Fruit fly (Drosophila melanogaster) whole organism, embryonic: ENCODE measurements around the gene Vti1a.
A peak's percentile ranks its signal among the peaks of the same experiment; 100 is the strongest.

Experiments
- CG10979 ChIP-seq: fragments of 200-800 bp; sonication (Bioruptor generic); optimal IDR thresholded peaks from 2 replicates; lab custom pipeline; 2018; ENCODE audit warnings: missing biosample characterization, mild to moderate bottlenecking, missing genetic modification characterization, moderate library complexity
- CG11247 ChIP-seq: fragments of 200-800 bp; sonication (Bioruptor generic); IDR thresholded peaks from 2 replicates; pipeline ENCODE4 v1.3.6; 2022; ENCODE audit warnings: missing biosample characterization, missing genetic modification characterization
- CG11560 ChIP-seq: fragments of 200-800 bp; sonication (Bioruptor generic); IDR thresholded peaks from 3 replicates; pipeline ENCODE4 v1.3.6; 2022; ENCODE audit warnings: missing biosample characterization, missing genetic modification characterization
- CG12659 ChIP-seq: fragments of 200-800 bp; sonication (Bioruptor generic); optimal IDR thresholded peaks from 3 replicates; lab custom pipeline; 2017; ENCODE audit warnings: mild to moderate bottlenecking, missing biosample characterization, missing genetic modification reagents, missing genetic modification characterization
- CG13424 ChIP-seq: fragments of 200-800 bp; sonication (Bioruptor generic); optimal IDR thresholded peaks from 2 replicates; lab custom pipeline; 2019; ENCODE audit warnings: missing biosample characterization, mild to moderate bottlenecking, missing genetic modification characterization, moderate library complexity
- CG15011 ChIP-seq: fragments of 200-800 bp; sonication (Bioruptor generic); optimal IDR thresholded peaks from 3 replicates; lab custom pipeline; 2018; ENCODE audit warnings: missing biosample characterization, mild to moderate bottlenecking, missing genetic modification characterization
- CG15601 ChIP-seq: fragments of 200-800 bp; sonication (Bioruptor generic); optimal IDR thresholded peaks from 3 replicates; lab custom pipeline; 2019; ENCODE audit warnings: missing biosample characterization, mild to moderate bottlenecking, missing genetic modification characterization, moderate library complexity
- CG15696 ChIP-seq: fragments of 200-800 bp; sonication (Bioruptor generic); optimal IDR thresholded peaks from 2 replicates; lab custom pipeline; 2019; ENCODE audit warnings: missing biosample characterization, mild to moderate bottlenecking, missing genetic modification characterization, moderate library complexity
- CG16815 ChIP-seq: fragments of 200-800 bp; sonication (Bioruptor generic); optimal IDR thresholded peaks from 3 replicates; lab custom pipeline; 2017; ENCODE audit warnings: missing biosample characterization, mild to moderate bottlenecking, missing genetic modification characterization
- CG17361 ChIP-seq: fragments of 200-800 bp; sonication (Bioruptor generic); IDR thresholded peaks from 3 replicates; pipeline ENCODE4 v1.3.6; 2022; ENCODE audit warnings: missing biosample characterization, missing genetic modification characterization
- CG17802 ChIP-seq: fragments of 200-800 bp; sonication (Bioruptor generic); optimal IDR thresholded peaks from 2 replicates; lab custom pipeline; 2018; ENCODE audit warnings: missing biosample characterization, mild to moderate bottlenecking, missing genetic modification characterization, moderate library complexity
- CG17912 ChIP-seq: fragments of 200-800 bp; sonication (Bioruptor generic); optimal IDR thresholded peaks from 2 replicates; lab custom pipeline; 2018; ENCODE audit warnings: missing biosample characterization, mild to moderate bottlenecking, missing genetic modification characterization
- CG18262 ChIP-seq: fragments of 200-800 bp; optimal IDR thresholded peaks from 3 replicates; lab custom pipeline; 2019; ENCODE audit warnings: missing biosample characterization, mild to moderate bottlenecking, missing genetic modification characterization, moderate library complexity
- CG18476 ChIP-seq: fragments of 200-800 bp; sonication (Bioruptor generic); optimal IDR thresholded peaks from 2 replicates; lab custom pipeline; 2016; ENCODE audit warnings: missing biosample characterization, mild to moderate bottlenecking, missing genetic modification characterization
- CG18599 ChIP-seq: fragments of 200-800 bp; sonication (Bioruptor generic); optimal IDR thresholded peaks from 3 replicates; lab custom pipeline; 2017; ENCODE audit warnings: missing biosample characterization, missing genetic modification characterization, mild to moderate bottlenecking, moderate library complexity, missing genetic modification reagents
- CG32767 ChIP-seq: fragments of 200-800 bp; sonication (Bioruptor generic); IDR thresholded peaks from 2 replicates; pipeline ENCODE4 v1.3.6; 2022; ENCODE audit warnings: missing biosample characterization, missing genetic modification characterization
- CG33213 ChIP-seq: fragments of 200-800 bp; sonication (Bioruptor generic); optimal IDR thresholded peaks from 3 replicates; lab custom pipeline; 2016; ENCODE audit warnings: missing biosample characterization, missing genetic modification characterization
- CG3838 ChIP-seq: fragments of 200-800 bp; sonication (Bioruptor generic); optimal IDR thresholded peaks from 3 replicates; lab custom pipeline; 2016; ENCODE audit warnings: missing biosample characterization, missing genetic modification characterization
- CG42726 ChIP-seq: fragments of 200-800 bp; sonication (Bioruptor generic); IDR thresholded peaks from 2 replicates; pipeline ENCODE4 v1.3.6; 2022; ENCODE audit warnings: missing biosample characterization, missing genetic modification characterization; ENCODE audit not compliant: partially characterized antibody
- CG4282 ChIP-seq: fragments of 200-800 bp; sonication (Bioruptor generic); optimal IDR thresholded peaks from 2 replicates; lab custom pipeline; 2016; ENCODE audit warnings: missing biosample characterization, missing genetic modification characterization
- CG4730 ChIP-seq: fragments of 200-800 bp; sonication (Bioruptor generic); IDR thresholded peaks from 2 replicates; pipeline ENCODE4 v1.3.6; 2022; ENCODE audit warnings: missing biosample characterization, missing genetic modification characterization
- CG6683 ChIP-seq: fragments of 200-800 bp; sonication (Bioruptor generic); optimal IDR thresholded peaks from 2 replicates; lab custom pipeline; 2017; ENCODE audit warnings: missing biosample characterization, mild to moderate bottlenecking, missing genetic modification characterization, missing genetic modification reagents
- CG7271 ChIP-seq: fragments of 200-800 bp; sonication (Bioruptor generic); optimal IDR thresholded peaks from 2 replicates; lab custom pipeline; 2018; ENCODE audit warnings: missing biosample characterization, mild to moderate bottlenecking, missing genetic modification characterization, moderate library complexity
- CTCF ChIP-seq: fragments of 200-800 bp; sonication (Bioruptor generic); optimal IDR thresholded peaks from 2 replicates; lab custom pipeline; 2017; ENCODE audit warnings: missing biosample characterization, mild to moderate bottlenecking, missing genetic modification characterization, moderate library complexity
- D19B ChIP-seq: fragments of 200-800 bp; sonication (Bioruptor generic); optimal IDR thresholded peaks from 2 replicates; lab custom pipeline; 2017; ENCODE audit warnings: missing biosample characterization, mild to moderate bottlenecking, missing genetic modification characterization
- Deaf1 ChIP-seq: fragments of 200-800 bp; optimal IDR thresholded peaks from 3 replicates; lab custom pipeline; 2019; ENCODE audit warnings: missing biosample characterization, mild to moderate bottlenecking, missing genetic modification characterization, moderate library complexity
- Dfd ChIP-seq, 2 experiments: fragments of >200 bp; optimal IDR thresholded peaks; 2 replicates each; lab custom pipeline; 2017; ENCODE audit warnings: missing biosample characterization in 2 of 2, missing genetic modification characterization in 2 of 2
- Dll ChIP-seq: fragments of 200-800 bp; sonication (Bioruptor generic); IDR thresholded peaks from 4 replicates; pipeline ENCODE4 v1.3.6; 2022; ENCODE audit warnings: missing biosample characterization, missing genetic modification characterization; ENCODE audit not compliant: partially characterized antibody
- Drgx ChIP-seq: fragments of 200-800 bp; sonication (Bioruptor generic); IDR thresholded peaks from 2 replicates; pipeline ENCODE4 v1.3.6; 2022; ENCODE audit warnings: missing biosample characterization, missing genetic modification characterization
- GATAe ChIP-seq: fragments of 200-800 bp; sonication (Bioruptor generic); conservative IDR thresholded peaks from 2 replicates; pipeline ENCODE4 v1.3.6; 2022; ENCODE audit warnings: missing biosample characterization, missing genetic modification characterization
- H2.0 ChIP-seq: fragments of 200-800 bp; sonication (Bioruptor generic); IDR thresholded peaks from 2 replicates; pipeline ENCODE4 v1.3.6; 2022; ENCODE audit warnings: missing biosample characterization, missing genetic modification characterization
- HLHmδ ChIP-seq: fragments of 200-800 bp; sonication (Bioruptor generic); optimal IDR thresholded peaks from 2 replicates; lab custom pipeline; 2018; ENCODE audit warnings: missing biosample characterization, mild to moderate bottlenecking, missing genetic modification characterization, moderate library complexity
- Hsf ChIP-seq: fragments of 200-800 bp; sonication (Bioruptor generic); optimal IDR thresholded peaks from 3 replicates; lab custom pipeline; 2016; ENCODE audit warnings: missing biosample characterization, missing genetic modification characterization
- Max ChIP-seq: fragments of 200-800 bp; sonication (Bioruptor generic); optimal IDR thresholded peaks from 2 replicates; lab custom pipeline; 2016; ENCODE audit warnings: missing biosample characterization, mild to moderate bottlenecking, missing genetic modification characterization
- NFAT ChIP-seq: fragments of 200-800 bp; sonication (Bioruptor generic); IDR thresholded peaks from 2 replicates; pipeline ENCODE4 v1.3.6; 2022; ENCODE audit warnings: missing biosample characterization, missing genetic modification characterization
- Oaz ChIP-seq: fragments of 200-800 bp; sonication (Bioruptor generic); IDR thresholded peaks from 2 replicates; pipeline ENCODE4 v1.3.6; 2022; ENCODE audit warnings: missing biosample characterization, missing genetic modification characterization
- Poxn ChIP-seq: fragments of 200-800 bp; sonication (Bioruptor generic); IDR thresholded peaks from 2 replicates; pipeline ENCODE4 v1.3.6; 2022; ENCODE audit warnings: missing biosample characterization, missing genetic modification characterization
- Ptx1 ChIP-seq: fragments of 200-800 bp; sonication (Bioruptor generic); IDR thresholded peaks from 2 replicates; pipeline ENCODE4 v1.3.6; 2022; ENCODE audit warnings: missing biosample characterization, missing genetic modification characterization
- cas ChIP-seq: fragments of 200-800 bp; sonication (Bioruptor generic); IDR thresholded peaks from 2 replicates; pipeline ENCODE4 v1.3.6; 2022; ENCODE audit warnings: missing biosample characterization, missing genetic modification characterization
- ci ChIP-seq: fragments of 200-800 bp; sonication (Bioruptor generic); IDR thresholded peaks from 3 replicates; pipeline ENCODE4 v1.3.6; 2022; ENCODE audit warnings: missing biosample characterization, missing genetic modification characterization
- disco-r ChIP-seq: fragments of 200-800 bp; sonication (Bioruptor generic); optimal IDR thresholded peaks from 2 replicates; lab custom pipeline; 2016; ENCODE audit warnings: missing biosample characterization, missing genetic modification characterization
- esg ChIP-seq: fragments of 200-800 bp; sonication (Bioruptor generic); conservative IDR thresholded peaks from 2 replicates; pipeline ENCODE4 v1.3.6; 2022; ENCODE audit warnings: missing biosample characterization, missing genetic modification characterization
- eyg ChIP-seq: fragments of 200-800 bp; sonication (Bioruptor generic); optimal IDR thresholded peaks from 3 replicates; lab custom pipeline; 2016; ENCODE audit warnings: missing biosample characterization, missing genetic modification characterization
- ham ChIP-seq: fragments of 200-800 bp; sonication (Bioruptor generic); IDR thresholded peaks from 2 replicates; pipeline ENCODE4 v1.3.6; 2022; ENCODE audit warnings: missing biosample characterization, missing genetic modification characterization
- jumu ChIP-seq: fragments of 200-800 bp; sonication (Bioruptor generic); optimal IDR thresholded peaks from 3 replicates; lab custom pipeline; 2016; ENCODE audit warnings: missing biosample characterization, missing genetic modification characterization
- mirr ChIP-seq: fragments of 200-800 bp; sonication (Bioruptor generic); optimal IDR thresholded peaks from 3 replicates; lab custom pipeline; 2018; ENCODE audit warnings: missing biosample characterization, mild to moderate bottlenecking, missing genetic modification characterization
- phol ChIP-seq: fragments of 200-800 bp; sonication (Bioruptor generic); optimal IDR thresholded peaks from 3 replicates; lab custom pipeline; 2018; ENCODE audit warnings: missing biosample characterization, mild to moderate bottlenecking, missing genetic modification characterization, moderate library complexity
- scrt ChIP-seq: fragments of 200-800 bp; sonication (Bioruptor generic); optimal IDR thresholded peaks from 2 replicates; lab custom pipeline; 2018; ENCODE audit warnings: missing biosample characterization, mild to moderate bottlenecking, missing genetic modification characterization, moderate library complexity
- sqz ChIP-seq: fragments of 200-800 bp; sonication (Bioruptor generic); optimal IDR thresholded peaks from 3 replicates; lab custom pipeline; 2018; ENCODE audit warnings: missing biosample characterization, mild to moderate bottlenecking, missing genetic modification characterization
- tin ChIP-seq: fragments of 200-800 bp; sonication (Bioruptor generic); optimal IDR thresholded peaks from 3 replicates; lab custom pipeline; 2016; ENCODE audit warnings: missing biosample characterization, missing genetic modification characterization
- ttk ChIP-seq: fragments of 200-800 bp; sonication (Bioruptor generic); IDR thresholded peaks from 2 replicates; pipeline ENCODE4 v2.1.2; 2022; ENCODE audit warnings: missing biosample characterization, missing genetic modification characterization
- wek ChIP-seq: fragments of 200-800 bp; sonication (Bioruptor generic); optimal IDR thresholded peaks from 3 replicates; lab custom pipeline; 2018; ENCODE audit warnings: missing biosample characterization, mild to moderate bottlenecking, missing genetic modification characterization, moderate library complexity

The Vti1a gene

dm6 chr3L:654019-654418, 38.7 kb downstream of the Vti1a start, which contains the start of the genes MED30 and Rev1 (continued):
- peak; percentile 84 for TF ChIP-seq CG4730 (GFP tag; lab: Robert Waterston, UW)
- TF ChIP-seq CG3838 (GFP tag; lab: Kevin White, UChicago): peak; percentile 82
- peak; percentile 63 for TF ChIP-seq CG17912 (GFP tag; lab: Kevin White, UChicago)
- TF ChIP-seq CTCF (GFP tag; lab: Kevin White, UChicago): peak; percentile 48
- no peak for TF ChIP-seq Dfd (GFP tag; optimal IDR thresholded peaks at IDR 0.05; lab: Kevin White, UChicago)
- peak; percentile 97 for TF ChIP-seq Hsf (GFP tag; lab: Kevin White, UChicago)
- peak; percentile 96 for TF ChIP-seq CG18599
- TF ChIP-seq CG7271 (tag; lab: Kevin White, UChicago): peak; percentile 82
- peak; percentile 97 for TF ChIP-seq CG33213 (GFP tag; lab: Kevin White, UChicago)
- TF ChIP-seq H2.0: peak; percentile 89
- TF ChIP-seq CG15601 (tag; lab: Kevin White, UChicago): peak; percentile 89
- TF ChIP-seq Ptx1 (GFP tag; lab: Robert Waterston, UW): peak; percentile 91
- TF ChIP-seq mirr (GFP tag; lab: Kevin White, UChicago): peak; percentile 87
- TF ChIP-seq CG16815: peak; percentile 85
- peak; percentile 96 for TF ChIP-seq NFAT (GFP tag; lab: Robert Waterston, UW)
- TF ChIP-seq Deaf1 (tag; lab: Kevin White, UChicago): peak; percentile 65
- TF ChIP-seq CG11247: peak; percentile 92
- peak; percentile 73 for TF ChIP-seq CG17802
- peak; percentile 77 for TF ChIP-seq CG11560 (tag; lab: Robert Waterston, UW)
- peak; percentile 95 for TF ChIP-seq ci
- peak; percentile 78 for TF ChIP-seq D19B (GFP tag; lab: Kevin White, UChicago)
- TF ChIP-seq sqz (GFP tag; lab: Kevin White, UChicago): peak; percentile 74
- peak; percentile 93 for TF ChIP-seq CG17361 (GFP tag; lab: Robert Waterston, UW)
- peak; percentile 95 for TF ChIP-seq eyg
- TF ChIP-seq jumu (GFP tag; lab: Kevin White, UChicago): peak; percentile 97
- peak; percentile 95 for TF ChIP-seq Max (GFP tag; lab: Kevin White, UChicago)
- peak; percentile 84 for TF ChIP-seq CG15696 (tag; lab: Kevin White, UChicago)
- peak; percentile 89 for TF ChIP-seq Drgx
- peak; percentile 91 for TF ChIP-seq CG18476 (GFP tag; lab: Kevin White, UChicago)
- TF ChIP-seq cas: peak; percentile 76
- TF ChIP-seq ttk (GFP tag; lab: Robert Waterston, UW): peak; percentile 86
- peak; percentile 95 for TF ChIP-seq tin (GFP tag; lab: Kevin White, UChicago)
- TF ChIP-seq CG18262 (tag; lab: Kevin White, UChicago): peak; percentile 87
- peak; percentile 81 for TF ChIP-seq wek
- TF ChIP-seq CG42726: no peak
- TF ChIP-seq scrt (GFP tag; lab: Kevin White, UChicago): peak; percentile 81
- TF ChIP-seq Oaz (GFP tag; lab: Robert Waterston, UW): peak; percentile 58
- peak; percentile 97 for TF ChIP-seq CG12659 (GFP tag; lab: Kevin White, UChicago)
- peak; percentile 92 for TF ChIP-seq phol (tag; lab: Kevin White, UChicago)
- TF ChIP-seq CG13424: peak; percentile 94
- peak; percentile 84 for TF ChIP-seq esg (GFP tag; lab: Robert Waterston, UW)
- TF ChIP-seq Dll: peak; percentile 67
- TF ChIP-seq disco-r (GFP tag; lab: Kevin White, UChicago): peak; percentile 86
- peak; percentile 87 for TF ChIP-seq CG32767 (GFP tag; lab: Robert Waterston, UW)
- peak; percentile 74; the same call in 1 of the 2 replicates for TF ChIP-seq ham (GFP tag; lab: Robert Waterston, UW)
- TF ChIP-seq CG10979 (tag; lab: Kevin White, UChicago): peak; percentile 85
- peak; percentile 95 for TF ChIP-seq CG4282 (GFP tag; lab: Kevin White, UChicago)
- TF ChIP-seq CG15011 (GFP tag; lab: Kevin White, UChicago): no peak
- TF ChIP-seq HLHmδ (GFP tag; lab: Kevin White, UChicago): no peak
- TF ChIP-seq GATAe (GFP tag; lab: Robert Waterston, UW): peak; percentile 67
- TF ChIP-seq CG6683 (GFP tag; lab: Kevin White, UChicago): peak; percentile 85
- peak; percentile 75 for TF ChIP-seq Poxn
